Worm (Caenorhabditis elegans): ENCODE results near the gene pud-1.2.
"Not testable (repeated sequence)": the region's sequence is repeated elsewhere in the genome, so short reads cannot be mapped to it uniquely, and the experiment has no call there.

Gene pud-1.2

ce11 chrV:2322466-2322865 is at the start of gene pud-1.2:
Gene pud-1.2 (minus strand): TSS chrV:2322566.
- TF ChIP-seq ceh-39, nhr-28, zip-8 (tag; optimal IDR thresholded peaks at IDR 0.05): not testable (repeated sequence)

ce11 chrV:2343572-2343971 is 21.2 kb upstream of the pud-1.2 start:
- TF ChIP-seq lsy-2 (tag; optimal IDR thresholded peaks at IDR 0.05) = no peak
- no peak for TF ChIP-seq ces-1 (GFP tag; optimal IDR thresholded peaks at IDR 0.05)
- no peak for TF ChIP-seq ceh-43 (GFP tag; optimal IDR thresholded peaks at IDR 0.05)
- TF ChIP-seq nhr-76 (tag; optimal IDR thresholded peaks at IDR 0.05) = no peak
- no peak for TF ChIP-seq flh-1 (GFP tag; optimal IDR thresholded peaks at IDR 0.05)
- no peak for TF ChIP-seq ceh-83 (GFP tag; optimal IDR thresholded peaks at IDR 0.05)
- TF ChIP-seq tbx-8 (GFP tag; optimal IDR thresholded peaks at IDR 0.05) = no peak
- TF ChIP-seq elt-3 (tag; optimal IDR thresholded peaks at IDR 0.05) = no peak
- TF ChIP-seq cnd-1 (tag; optimal IDR thresholded peaks at IDR 0.05) = no peak
- TF ChIP-seq ztf-11 (tag; optimal IDR thresholded peaks at IDR 0.05) = no peak
- no peak for TF ChIP-seq bed-3 (GFP tag; optimal IDR thresholded peaks at IDR 0.05)
- no peak for TF ChIP-seq hlh-1 (tag; optimal IDR thresholded peaks at IDR 0.05)
- TF ChIP-seq lin-13 (tag; optimal IDR thresholded peaks at IDR 0.05) = no peak
- TF ChIP-seq unc-62 (GFP tag; optimal IDR thresholded peaks at IDR 0.05) = no peak
- no peak for TF ChIP-seq unc-120 (tag; optimal IDR thresholded peaks at IDR 0.05; ENCODE audit: poor library complexity, severe bottlenecking)
- TF ChIP-seq mls-2 (tag; optimal IDR thresholded peaks at IDR 0.05) = no peak

- TF ChIP-seq cnd-1 (tag; optimal IDR thresholded peaks at IDR 0.05) = no peak
- no peak for TF ChIP-seq lsy-2 (tag; optimal IDR thresholded peaks at IDR 0.05)
- TF ChIP-seq flh-1 (GFP tag; optimal IDR thresholded peaks at IDR 0.05) = no peak
- no peak for TF ChIP-seq sem-2 (GFP tag; optimal IDR thresholded peaks at IDR 0.05)
These were observed 19.7 kb upstream of the pud-1.2 start for ce11 chrV:2342083-2342482.

ce11 chrV:2341285-2341684 is 18.9 kb upstream of the pud-1.2 start, which contains the start of gene irld-30:
Gene irld-30 (minus strand): TSS chrV:2341385.
- TF ChIP-seq nhr-76 (tag; optimal IDR thresholded peaks at IDR 0.05) = no peak
- TF ChIP-seq unc-120 (tag; optimal IDR thresholded peaks at IDR 0.05; ENCODE audit: poor library complexity, severe bottlenecking) = no peak
- TF ChIP-seq drap-1 (GFP tag; optimal IDR thresholded peaks at IDR 0.05) = no peak
- TF ChIP-seq unc-62 (GFP tag; optimal IDR thresholded peaks at IDR 0.05) = no peak
- no peak for TF ChIP-seq lin-32 (GFP tag; optimal IDR thresholded peaks at IDR 0.05)
- no peak for TF ChIP-seq hlh-1 (tag; optimal IDR thresholded peaks at IDR 0.05)
- no peak for TF ChIP-seq lsy-2 (tag; optimal IDR thresholded peaks at IDR 0.05)
- no peak for TF ChIP-seq ceh-83 (GFP tag; optimal IDR thresholded peaks at IDR 0.05)
- no peak for TF ChIP-seq lin-13 (tag; optimal IDR thresholded peaks at IDR 0.05)
- no peak for TF ChIP-seq elt-3 (tag; optimal IDR thresholded peaks at IDR 0.05)
- no peak for TF ChIP-seq snpc-4 (tag; optimal IDR thresholded peaks at IDR 0.05)
- no peak for TF ChIP-seq cnd-1 (tag; optimal IDR thresholded peaks at IDR 0.05)
- TF ChIP-seq nhr-28 (tag; optimal IDR thresholded peaks at IDR 0.05) = no peak
- TF ChIP-seq M03D4.4 (tag; optimal IDR thresholded peaks at IDR 0.05) = no peak
- TF ChIP-seq sptf-1 (tag; optimal IDR thresholded peaks at IDR 0.05) = no peak

- no peak for TF ChIP-seq lin-13 (tag; optimal IDR thresholded peaks at IDR 0.05)
- no peak for TF ChIP-seq pha-4 (tag; optimal IDR thresholded peaks at IDR 0.05)
- no peak for TF ChIP-seq snpc-4 (tag; optimal IDR thresholded peaks at IDR 0.05)
- TF ChIP-seq ham-2 (GFP tag; optimal IDR thresholded peaks at IDR 0.05) = no peak
- no peak for TF ChIP-seq unc-120 (tag; optimal IDR thresholded peaks at IDR 0.05; ENCODE audit: poor library complexity, severe bottlenecking)
- TF ChIP-seq sem-2 (GFP tag; optimal IDR thresholded peaks at IDR 0.05) = no peak
- no peak for TF ChIP-seq ceh-39 (tag; optimal IDR thresholded peaks at IDR 0.05)
- no peak for TF ChIP-seq unc-39 (tag; optimal IDR thresholded peaks at IDR 0.05)
- TF ChIP-seq elt-3 (tag; optimal IDR thresholded peaks at IDR 0.05) = no peak
These were observed 16.2 kb upstream of the pud-1.2 start, which contains the start of gene irld-29 for ce11 chrV:2338538-2338937. Gene irld-29 (minus strand): TSS chrV:2338638.

ce11 chrV:2336151-2336550 is 13.8 kb upstream of the pud-1.2 start, which contains the start of gene irld-28:
Gene irld-28 (minus strand): TSS chrV:2336251.
- TF ChIP-seq cnd-1 (tag; optimal IDR thresholded peaks at IDR 0.05) = no peak
- no peak for TF ChIP-seq mls-2 (tag; optimal IDR thresholded peaks at IDR 0.05)
- TF ChIP-seq unc-120 (tag; optimal IDR thresholded peaks at IDR 0.05; ENCODE audit: poor library complexity, severe bottlenecking) = no peak

Measured in whole organism, mixed stage, embryonic.